Worm (Caenorhabditis elegans): ENCODE measurements around the gene srv-8.

The srv-8 gene

ce11 chrV:13468190-13468765 is 47.7 kb upstream of the srv-8 start, which contains the start of the genes F25H9.6 and F25H9.7 (continued):
- TF ChIP-seq nfya-1 (tag; optimal IDR thresholded peaks at IDR 0.05; ENCODE audit: borderline replicate concordance, insufficient read depth) (no peak), dpff-1 (tag; optimal IDR thresholded peaks at IDR 0.05) (no peak), ekl-4 (GFP tag; IDR thresholded peaks at IDR 0.05) (peak; percentile 59; the same call in 1 of the 2 replicates), ztf-25 (GFP tag; IDR thresholded peaks at IDR 0.05) (no peak), egl-44 (GFP tag; IDR thresholded peaks at IDR 0.05) (peak; percentile 53; the same call in 1 of the 2 replicates), egl-18 (GFP tag; IDR thresholded peaks at IDR 0.05) (0 out of 2 replicates have a peak, but pooled peaks have one; percentile 7), nhr-27 (tag; optimal IDR thresholded peaks at IDR 0.05) (peak; percentile 46), ZK185.1 (tag; optimal IDR thresholded peaks at IDR 0.05; ENCODE audit: poor library complexity, severe bottlenecking) (peak; percentile 95), cebp-2 (GFP tag; IDR thresholded peaks at IDR 0.05) (no peak), snpc-1.1 (tag; optimal IDR thresholded peaks at IDR 0.05; ENCODE audit: insufficient read depth) (no peak), F37B4.10 (GFP tag; IDR thresholded peaks at IDR 0.05) (no peak), unc-62 (GFP tag; optimal IDR thresholded peaks at IDR 0.05) (no peak), pbrm-1 (GFP tag; IDR thresholded peaks at IDR 0.05) (peak; percentile 70; the same call in 1 of the 2 replicates), madf-8 (GFP tag; conservative IDR thresholded peaks at IDR 0.05) (peak; percentile 63), cebp-1 (GFP tag; IDR thresholded peaks at IDR 0.05) (peak; percentile 25; the same call in 1 of the 2 replicates), cebp-1 (tag; optimal IDR thresholded peaks at IDR 0.05) (peak; percentile 62), Y67H2A.10 (GFP tag; conservative IDR thresholded peaks at IDR 0.05) (0 out of 2 replicates have a peak, but pooled peaks have one; percentile 45), ceh-79 (tag; optimal IDR thresholded peaks at IDR 0.05) (peak; percentile 49), ets-4 (GFP tag; optimal IDR thresholded peaks at IDR 0.05) (no peak), Y95B8A.8 (GFP tag; IDR thresholded peaks at IDR 0.05) (no peak), ceh-40 (GFP tag; IDR thresholded peaks at IDR 0.05) (0 out of 2 replicates have a peak, but pooled peaks have one; percentile 36), lin-26 (GFP tag; IDR thresholded peaks at IDR 0.05) (no peak), K12H6.12 (tag; optimal IDR thresholded peaks at IDR 0.05) (peak; percentile 92), ztf-18 (tag; optimal IDR thresholded peaks at IDR 0.05) (peak; percentile 12), hlh-12 (tag; optimal IDR thresholded peaks at IDR 0.05) (no peak), F22D6.2 (tag; optimal IDR thresholded peaks at IDR 0.05) (peak; percentile 76), hmg-20 (GFP tag; IDR thresholded peaks at IDR 0.05) (peak; percentile 82), pha-4 (tag; optimal IDR thresholded peaks at IDR 0.05) (no peak), T07F8.4 (tag; optimal IDR thresholded peaks at IDR 0.05) (no peak), mxl-1 (tag; optimal IDR thresholded peaks at IDR 0.05) (no peak), C06A6.2 (GFP tag; conservative IDR thresholded peaks at IDR 0.05) (no peak), bed-2 (GFP tag; IDR thresholded peaks at IDR 0.05) (peak; percentile 91; the same call in 1 of the 2 replicates), aptf-3 (GFP tag; IDR thresholded peaks at IDR 0.05) (no peak), rpc-1 (optimal IDR thresholded peaks at IDR 0.05) (no peak), rpc-1 (tag; optimal IDR thresholded peaks at IDR 0.05) (no peak), let-526 (GFP tag; IDR thresholded peaks at IDR 0.05) (peak; percentile 77), lin-35 (GFP tag; optimal IDR thresholded peaks at IDR 0.05) (peak in 1 of 3 experiments; percentile 64), unc-130 (GFP tag; optimal IDR thresholded peaks at IDR 0.05) (peak; percentile 96), F52B5.7 (tag; optimal IDR thresholded peaks at IDR 0.05) (no peak), mel-28 (tag; optimal IDR thresholded peaks at IDR 0.05; ENCODE audit: borderline replicate concordance) (no peak), efl-1 (GFP tag; optimal IDR thresholded peaks at IDR 0.05) (no peak), madf-6 (GFP tag; IDR thresholded peaks at IDR 0.05) (peak; percentile 79), ccch-3 (GFP tag; optimal IDR thresholded peaks at IDR 0.05) (peak; percentile 99), hsf-1 (GFP tag; IDR thresholded peaks at IDR 0.05) (peak; percentile 60; the same call in 1 of the 2 replicates), attf-5 (GFP tag; optimal IDR thresholded peaks at IDR 0.05) (no peak), hrde-1 (tag; optimal IDR thresholded peaks at IDR 0.05; ENCODE audit: borderline replicate concordance) (peak; percentile 76)
